Worm (Caenorhabditis elegans): ENCODE data around the gene cyp-34A6.

cyp-34A6 gene

ce11 chrV:3938789-3939188, 22.3 kb downstream of the cyp-34A6 start, which contains the start of gene cyp-35B1:
TSS of gene cyp-35B1 (plus strand) at chrV:3939032.
- TF ChIP-seq cog-1 (tag; optimal IDR thresholded peaks at IDR 0.05) (no peak), ztf-23 (GFP tag; IDR thresholded peaks at IDR 0.05) (no peak), med-1 (GFP tag; optimal IDR thresholded peaks at IDR 0.05; ENCODE audit: insufficient read depth) (no peak), ref-1 (GFP tag; conservative IDR thresholded peaks at IDR 0.05) (no peak), flt-1 (GFP tag; IDR thresholded peaks at IDR 0.05) (no peak), T22C8.4 (GFP tag; IDR thresholded peaks at IDR 0.05) (no peak), ztf-29 (GFP tag; IDR thresholded peaks at IDR 0.05) (no peak), tab-1 (GFP tag; IDR thresholded peaks at IDR 0.05) (no peak), klf-2 (GFP tag; conservative IDR thresholded peaks at IDR 0.05) (no peak)

- no peak for TF ChIP-seq tab-1 (GFP tag; IDR thresholded peaks at IDR 0.05)
Observed at ce11 chrV:3935892-3936478, 25.1 kb downstream of the cyp-34A6 start, which contains the start of gene cyp-35A5. TSS of gene cyp-35A5 (plus strand) at chrV:3936326.

DNA sequence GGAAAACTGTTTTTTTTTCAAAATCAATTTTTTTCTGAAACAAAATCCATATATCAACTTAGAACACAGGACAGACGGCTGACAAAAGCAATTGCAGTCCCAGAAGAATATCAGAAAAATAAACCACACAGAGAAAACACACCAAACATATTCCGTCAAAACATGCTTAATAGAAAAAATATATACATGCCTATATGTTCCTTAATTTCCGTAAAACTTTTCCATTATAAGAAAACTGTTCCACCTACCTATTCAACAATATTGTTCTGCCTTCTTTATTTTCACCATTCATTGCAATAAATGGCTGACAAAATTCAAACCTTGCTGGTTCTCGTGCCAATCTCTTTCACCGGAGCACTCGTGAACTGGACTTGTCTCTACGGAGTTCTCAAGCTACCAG, 29.8 kb downstream of the cyp-34A6 start, which contains the start of gene srx-63:
Gene srx-63, plus strand, starts transcription at position 301 of the 400 bp plus-strand sequence.
- TF ChIP-seq ref-1 (GFP tag; conservative IDR thresholded peaks at IDR 0.05) (no peak), T22C8.4 (GFP tag; IDR thresholded peaks at IDR 0.05) (no peak), ztf-23 (GFP tag; IDR thresholded peaks at IDR 0.05) (no peak), flt-1 (GFP tag; IDR thresholded peaks at IDR 0.05) (no peak), cog-1 (tag; optimal IDR thresholded peaks at IDR 0.05) (no peak), klf-2 (GFP tag; conservative IDR thresholded peaks at IDR 0.05) (no peak), tab-1 (GFP tag; IDR thresholded peaks at IDR 0.05) (no peak), med-1 (GFP tag; optimal IDR thresholded peaks at IDR 0.05; ENCODE audit: insufficient read depth) (no peak), ztf-29 (GFP tag; IDR thresholded peaks at IDR 0.05) (no peak)

ce11 chrV:3929099-3929498, 32.0 kb downstream of the cyp-34A6 start, which contains the start of gene srx-64:
TSS of gene srx-64 (plus strand) at chrV:3929399.
- TF ChIP-seq flt-1 (GFP tag; IDR thresholded peaks at IDR 0.05) (no peak), ref-1 (GFP tag; conservative IDR thresholded peaks at IDR 0.05) (no peak), ztf-23 (GFP tag; IDR thresholded peaks at IDR 0.05) (no peak)

DNA sequence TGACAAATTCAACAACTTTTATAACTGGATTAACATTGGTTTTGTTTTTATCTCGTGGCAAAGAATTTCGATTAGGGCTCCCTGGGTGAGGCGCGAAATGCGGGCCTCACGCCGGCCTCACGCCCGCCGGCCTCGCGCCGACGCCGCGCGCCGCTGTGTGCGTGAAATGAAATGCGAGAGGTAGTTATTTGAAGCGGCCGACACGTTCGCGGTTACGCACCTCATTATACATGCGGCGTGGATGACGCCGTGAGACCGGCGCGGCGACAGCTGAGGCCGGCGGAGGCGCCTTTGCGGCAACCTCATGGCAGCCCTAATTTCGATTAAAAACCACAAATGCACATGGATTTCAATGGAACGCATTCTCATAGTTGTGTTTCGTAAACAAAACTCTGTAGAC, 33.6 kb downstream of the cyp-34A6 start:
- no peak for TF ChIP-seq T22C8.4 (GFP tag; IDR thresholded peaks at IDR 0.05)
- no peak for TF ChIP-seq tab-1 (GFP tag; IDR thresholded peaks at IDR 0.05)
- TF ChIP-seq ztf-29 (GFP tag; IDR thresholded peaks at IDR 0.05): no peak
- TF ChIP-seq cog-1 (tag; optimal IDR thresholded peaks at IDR 0.05): no peak
- 0 out of 2 replicates have a peak, but pooled peaks have one; percentile 42 for TF ChIP-seq klf-2 (GFP tag; conservative IDR thresholded peaks at IDR 0.05)
- TF ChIP-seq ztf-23 (GFP tag; IDR thresholded peaks at IDR 0.05): no peak

ce11 chrV:3922547-3922946, 38.6 kb downstream of the cyp-34A6 start:
- TF ChIP-seq klf-2 (GFP tag; conservative IDR thresholded peaks at IDR 0.05): no peak
- TF ChIP-seq T22C8.4 (GFP tag; IDR thresholded peaks at IDR 0.05): no peak
- TF ChIP-seq flt-1 (GFP tag; IDR thresholded peaks at IDR 0.05): no peak

DNA sequence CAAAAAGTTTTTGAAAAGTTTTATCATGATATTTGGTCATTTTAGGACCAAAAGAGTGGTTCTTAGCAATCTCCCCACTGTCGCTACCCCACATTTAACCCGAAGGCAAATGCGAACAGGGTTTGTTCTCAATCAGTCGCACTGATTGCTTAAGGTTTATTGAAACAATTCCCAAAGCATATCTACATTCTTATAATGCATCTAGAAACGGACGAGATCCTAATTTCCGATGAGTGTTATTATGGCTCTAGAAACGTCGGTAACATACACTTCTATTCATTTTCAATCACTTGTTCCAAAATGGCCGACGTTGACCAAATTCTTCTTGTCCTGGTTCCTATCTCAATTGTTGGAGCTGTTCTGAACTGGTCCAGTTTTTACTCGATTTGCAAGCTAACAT, 39.5 kb downstream of the cyp-34A6 start, which contains the start of gene srx-65:
Gene srx-65, plus strand, starts transcription at position 301 of the 400 bp plus-strand sequence.
- TF ChIP-seq klf-2 (GFP tag; conservative IDR thresholded peaks at IDR 0.05): no peak
- no peak for TF ChIP-seq ztf-23 (GFP tag; IDR thresholded peaks at IDR 0.05)
- TF ChIP-seq ref-1 (GFP tag; conservative IDR thresholded peaks at IDR 0.05): no peak
- no peak for TF ChIP-seq ztf-29 (GFP tag; IDR thresholded peaks at IDR 0.05)
- no peak for TF ChIP-seq tab-1 (GFP tag; IDR thresholded peaks at IDR 0.05)
- TF ChIP-seq flt-1 (GFP tag; IDR thresholded peaks at IDR 0.05): no peak
- no peak for TF ChIP-seq T22C8.4 (GFP tag; IDR thresholded peaks at IDR 0.05)
- TF ChIP-seq cog-1 (tag; optimal IDR thresholded peaks at IDR 0.05): no peak
- TF ChIP-seq med-1 (GFP tag; optimal IDR thresholded peaks at IDR 0.05; ENCODE audit: insufficient read depth): no peak

- TF ChIP-seq klf-2 (GFP tag; conservative IDR thresholded peaks at IDR 0.05) (no peak), tab-1 (GFP tag; IDR thresholded peaks at IDR 0.05) (no peak), ztf-29 (GFP tag; IDR thresholded peaks at IDR 0.05) (no peak), cog-1 (tag; optimal IDR thresholded peaks at IDR 0.05) (no peak), ref-1 (GFP tag; conservative IDR thresholded peaks at IDR 0.05) (no peak), flt-1 (GFP tag; IDR thresholded peaks at IDR 0.05) (no peak)
Observed at ce11 chrV:3919289-3919688, 41.8 kb downstream of the cyp-34A6 start, which contains the start of gene srx-66. TSS of gene srx-66 (plus strand) at chrV:3919589.

- TF ChIP-seq med-1 (GFP tag; optimal IDR thresholded peaks at IDR 0.05; ENCODE audit: insufficient read depth) (no peak), T22C8.4 (GFP tag; IDR thresholded peaks at IDR 0.05) (no peak), tab-1 (GFP tag; IDR thresholded peaks at IDR 0.05) (no peak), ztf-29 (GFP tag; IDR thresholded peaks at IDR 0.05) (no peak), cog-1 (tag; optimal IDR thresholded peaks at IDR 0.05) (no peak)
Observed at ce11 chrV:3916480-3916879, 44.7 kb downstream of the cyp-34A6 start, which contains the start of gene srx-67. TSS of gene srx-67 (plus strand) at chrV:3916780.

DNA sequence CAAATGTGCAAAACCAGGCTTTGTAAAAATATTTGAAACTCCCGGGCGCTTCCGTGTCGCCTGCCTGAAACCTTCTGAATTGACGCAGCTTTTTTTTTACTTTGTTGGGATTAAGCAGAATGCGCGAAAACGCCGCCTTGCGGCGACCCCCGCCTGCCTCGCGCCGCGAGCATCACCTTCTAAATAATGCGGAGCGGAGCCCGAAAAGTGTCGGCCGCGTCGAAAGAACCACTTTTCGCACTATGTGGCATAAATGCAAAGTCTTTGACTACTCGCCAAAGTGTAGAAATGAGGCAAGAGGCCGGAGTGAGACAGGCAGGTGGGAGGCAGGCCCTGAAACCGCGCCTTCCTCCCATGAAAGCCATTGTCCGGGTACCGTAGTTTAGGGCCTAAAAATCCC, 48.0 kb downstream of the cyp-34A6 start:
- TF ChIP-seq T22C8.4 (GFP tag; IDR thresholded peaks at IDR 0.05): no peak
- no peak for TF ChIP-seq ztf-23 (GFP tag; IDR thresholded peaks at IDR 0.05)
- no peak for TF ChIP-seq ref-1 (GFP tag; conservative IDR thresholded peaks at IDR 0.05)

- no peak for TF ChIP-seq flt-1 (GFP tag; IDR thresholded peaks at IDR 0.05)
- TF ChIP-seq ref-1 (GFP tag; conservative IDR thresholded peaks at IDR 0.05): no peak
- no peak for TF ChIP-seq T22C8.4 (GFP tag; IDR thresholded peaks at IDR 0.05)
- TF ChIP-seq klf-2 (GFP tag; conservative IDR thresholded peaks at IDR 0.05): no peak
- TF ChIP-seq ztf-23 (GFP tag; IDR thresholded peaks at IDR 0.05): no peak
- TF ChIP-seq ztf-29 (GFP tag; IDR thresholded peaks at IDR 0.05): no peak
- TF ChIP-seq tab-1 (GFP tag; IDR thresholded peaks at IDR 0.05): no peak
- TF ChIP-seq med-1 (GFP tag; optimal IDR thresholded peaks at IDR 0.05; ENCODE audit: insufficient read depth): no peak
- TF ChIP-seq cog-1 (tag; optimal IDR thresholded peaks at IDR 0.05): no peak
Observed at ce11 chrV:3912472-3912871, 48.7 kb downstream of the cyp-34A6 start, which contains the start of gene srx-68. TSS of gene srx-68 (plus strand) at chrV:3912772.

All from whole organism, midembryonic.